Fruit fly (Drosophila melanogaster) S2 (cell line): ENCODE results near the gene CG5255.

ENCODE experiments used
- CG8478 ChIP-seq: fragments of >200 bp; optimal IDR thresholded peaks from 2 replicates; lab custom pipeline; 2018
- CTCF ChIP-seq, 2 experiments: fragments of >200 bp; optimal IDR thresholded peaks; 2 replicates each; lab custom pipeline; 2018

DNA sequence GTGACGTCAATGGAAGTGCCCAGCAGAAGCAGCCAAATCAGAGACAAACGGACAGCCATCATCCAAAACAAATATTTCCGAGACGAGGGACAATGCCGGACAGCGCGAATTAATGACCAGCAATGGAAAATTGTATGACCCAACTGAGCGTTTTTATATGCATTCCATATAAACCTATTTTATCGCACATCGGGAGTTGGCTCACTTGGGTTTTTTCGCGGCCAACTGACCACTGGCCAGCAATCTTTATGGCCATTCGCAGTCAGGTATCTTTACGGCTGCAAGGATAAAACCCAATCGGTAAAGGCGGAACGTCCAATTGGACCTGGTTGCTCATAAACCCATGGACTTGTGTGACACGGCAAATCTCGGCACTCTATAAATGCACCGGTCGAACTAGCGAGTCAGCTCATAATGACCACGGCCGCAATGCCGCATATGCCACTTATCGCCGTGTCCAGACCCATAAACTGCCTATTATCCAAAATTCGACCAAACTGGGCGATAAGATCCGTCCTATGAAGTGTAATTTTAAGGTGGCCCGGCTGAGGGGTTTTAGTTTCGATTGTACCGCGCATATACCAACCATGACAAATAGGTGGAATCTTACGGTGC, 5.5 kb upstream of the CG5255 start, which contains the start of the genes CG4053 and CG31266:
- TF ChIP-seq CG8478 (lab: Kevin White, UChicago) (no peak), CTCF (optimal IDR thresholded peaks at IDR 0.05; lab: Kevin White, UChicago) (no peak)
